Fruit fly (Drosophila melanogaster) whole organism, pupa: ENCODE measurements around the gene CG13919.

Experiments
- CG14655 ChIP-seq: fragments of 200-800 bp; sonication (Bioruptor generic); optimal IDR thresholded peaks from 3 replicates; lab custom pipeline; 2017; ENCODE audit warnings: mild to moderate bottlenecking, missing biosample characterization, missing genetic modification reagents, missing genetic modification characterization
- CG4496 ChIP-seq: fragments of 200-800 bp; sonication (Bioruptor generic); IDR thresholded peaks from 3 replicates; pipeline ENCODE4 v1.3.6; 2022; ENCODE audit warnings: missing biosample characterization, missing genetic modification characterization
- EcR ChIP-seq: fragments of 200-800 bp; sonication (Bioruptor generic); optimal IDR thresholded peaks from 3 replicates; lab custom pipeline; 2019; ENCODE audit warnings: missing biosample characterization, missing genetic modification characterization, mild to moderate bottlenecking, moderate library complexity, missing genetic modification reagents
- Ets98B ChIP-seq: fragments of 200-800 bp; sonication (Bioruptor generic); IDR thresholded peaks from 2 replicates; pipeline ENCODE4 v1.3.6; 2022; ENCODE audit warnings: missing biosample characterization, missing genetic modification characterization
- Pif1A ChIP-seq: fragments of 200-800 bp; sonication (Bioruptor generic); optimal IDR thresholded peaks from 3 replicates; lab custom pipeline; 2016; ENCODE audit warnings: missing biosample characterization, missing genetic modification characterization
- Snoo ChIP-seq: fragments of 200-800 bp; sonication (Bioruptor generic); optimal IDR thresholded peaks from 3 replicates; lab custom pipeline; 2017; ENCODE audit warnings: missing biosample characterization, mild to moderate bottlenecking, missing genetic modification characterization, inconsistent platforms
- gl ChIP-seq: fragments of 200-800 bp; sonication (Bioruptor generic); optimal IDR thresholded peaks from 2 replicates; lab custom pipeline; 2018; ENCODE audit warnings: missing biosample characterization, mild to moderate bottlenecking, missing genetic modification characterization

dm6 chr3L:1683091-1683490 is 37.8 kb downstream of the CG13919 start:
- TF ChIP-seq EcR (GFP tag; lab: Kevin White, UChicago): no peak
- 0 out of 2 replicates have a peak, but pooled peaks have one; percentile 21 for TF ChIP-seq Ets98B (GFP tag; lab: Robert Waterston, UW)
- peak; percentile 66 for TF ChIP-seq Pif1A (GFP tag; lab: Kevin White, UChicago)
- peak; percentile 57 for TF ChIP-seq CG14655 (GFP tag; lab: Kevin White, UChicago)
- peak; percentile 17 for TF ChIP-seq Snoo (tag; lab: Kevin White, UChicago)
- TF ChIP-seq CG4496 (GFP tag; lab: Robert Waterston, UW): peak; percentile 82
- peak; percentile 44 for TF ChIP-seq gl (tag; lab: Kevin White, UChicago)
